Worm (Caenorhabditis elegans) whole organism, young adult: ENCODE results near the gene srt-30.

ENCODE experiments used
- athp-1 ChIP-seq: sonication (generic microtip); optimal IDR thresholded peaks from 2 replicates; lab custom pipeline; 2017; ENCODE audit warnings: mild to moderate bottlenecking, missing genetic modification characterization, missing compliant biosample characterization
- dpl-1 ChIP-seq: fragments of 150-350 bp; optimal IDR thresholded peaks from 2 replicates; lab custom pipeline; 2014; ENCODE audit warnings: missing biosample characterization, missing genetic modification reagents, missing genetic modification characterization
- unc-130 ChIP-seq: sonication (generic microtip); optimal IDR thresholded peaks from 2 replicates; lab custom pipeline; 2016; ENCODE audit warnings: missing genetic modification reagents, missing genetic modification characterization, missing compliant biosample characterization

ce11 chrV:3805499-3805898, 5.2 kb upstream of the srt-30 start, which contains the start of gene R08F11.4:
- no peak for TF ChIP-seq unc-130
- no peak for TF ChIP-seq athp-1 (tag; lab: Kevin White, UChicago)
- no peak for TF ChIP-seq dpl-1
